Fruit fly (Drosophila melanogaster): ENCODE data around the gene clumsy.

The clumsy gene

dm6 chr2L:21245093-21245736 lies 38.9 kb downstream of the clumsy start (continued):
- TF ChIP-seq CG6792 (GFP tag; optimal IDR thresholded peaks at IDR 0.05) (no peak), Hr38 (GFP tag; optimal IDR thresholded peaks at IDR 0.05) (no peak), CG10631 (GFP tag; optimal IDR thresholded peaks at IDR 0.05) (no peak)

dm6 chr2L:21246687-21247086 lies 40.4 kb downstream of the clumsy start:
- TF ChIP-seq Eip75B (GFP tag; optimal IDR thresholded peaks at IDR 0.05) (no peak), Sox15 (GFP tag; optimal IDR thresholded peaks at IDR 0.05) (no peak), CG11762 (GFP tag; optimal IDR thresholded peaks at IDR 0.05; ENCODE audit: insufficient read depth) (no peak), fd59A (GFP tag; optimal IDR thresholded peaks at IDR 0.05) (no peak), CG15336 (GFP tag; IDR thresholded peaks at IDR 0.05) (peak; percentile 81), CG31627 (GFP tag; optimal IDR thresholded peaks at IDR 0.05) (no peak), Eip78C (GFP tag) (peak; percentile 71), CG6808 (GFP tag; optimal IDR thresholded peaks at IDR 0.05) (no peak), Sox102F (GFP tag; optimal IDR thresholded peaks at IDR 0.05) (no peak), spab (GFP tag; optimal IDR thresholded peaks at IDR 0.05) (no peak), CG8119 (GFP tag; IDR thresholded peaks at IDR 0.05) (peak; percentile 72), Met (GFP tag; optimal IDR thresholded peaks at IDR 0.05) (no peak), eg (GFP tag; IDR thresholded peaks at IDR 0.05) (peak; percentile 77), acj6 (GFP tag; optimal IDR thresholded peaks at IDR 0.05) (no peak), CG3032 (tag; optimal IDR thresholded peaks at IDR 0.05) (no peak), CG10631 (GFP tag; optimal IDR thresholded peaks at IDR 0.05) (peak; percentile 28), OdsH (GFP tag; optimal IDR thresholded peaks at IDR 0.05) (peak; percentile 44), CG6276 (GFP tag; optimal IDR thresholded peaks at IDR 0.05) (peak; percentile 69), fkh (GFP tag; optimal IDR thresholded peaks at IDR 0.05) (no peak), Blimp-1 (GFP tag; optimal IDR thresholded peaks at IDR 0.05) (no peak), achi (GFP tag; optimal IDR thresholded peaks at IDR 0.05) (peak; percentile 40), topi (GFP tag; optimal IDR thresholded peaks at IDR 0.05) (no peak), Sox14 (GFP tag; optimal IDR thresholded peaks at IDR 0.05) (peak; percentile 11), esn (GFP tag; optimal IDR thresholded peaks at IDR 0.05) (no peak), Gug (GFP tag; IDR thresholded peaks at IDR 0.05) (no peak), CG6792 (GFP tag; optimal IDR thresholded peaks at IDR 0.05) (no peak), CG10669 (GFP tag; optimal IDR thresholded peaks at IDR 0.05) (no peak), Smox (GFP tag; optimal IDR thresholded peaks at IDR 0.05) (no peak), CG11294 (GFP tag; IDR thresholded peaks at IDR 0.05) (no peak), CG6163 (GFP tag; IDR thresholded peaks at IDR 0.05) (peak; percentile 57; the same call in 1 of the 3 replicates), pdm3 (GFP tag; optimal IDR thresholded peaks at IDR 0.05) (peak; percentile 44), ss (GFP tag; optimal IDR thresholded peaks at IDR 0.05) (no peak), Ets96B (tag; optimal IDR thresholded peaks at IDR 0.05) (no peak), vri (GFP tag; optimal IDR thresholded peaks at IDR 0.05) (no peak), salr (GFP tag; optimal IDR thresholded peaks at IDR 0.05) (peak in 1 of 2 experiments; percentile 51), Hr4 (GFP tag; optimal IDR thresholded peaks at IDR 0.05) (peak; percentile 74), CG8632 (GFP tag; optimal IDR thresholded peaks at IDR 0.05) (no peak), svp (GFP tag) (no peak), CG4318 (GFP tag; optimal IDR thresholded peaks at IDR 0.05) (peak; percentile 37), CG11902 (GFP tag; optimal IDR thresholded peaks at IDR 0.05) (no peak), dac (GFP tag; optimal IDR thresholded peaks at IDR 0.05) (peak; percentile 23), Eip93F (GFP tag; optimal IDR thresholded peaks at IDR 0.05) (no peak), CG34406 (GFP tag; optimal IDR thresholded peaks at IDR 0.05) (no peak), CG3919 (GFP tag; optimal IDR thresholded peaks at IDR 0.05) (peak; percentile 28), fd85E (GFP tag; optimal IDR thresholded peaks at IDR 0.05) (no peak), Ets21C (GFP tag; optimal IDR thresholded peaks at IDR 0.05) (no peak), Lpt (GFP tag; optimal IDR thresholded peaks at IDR 0.05) (peak; percentile 56), net (GFP tag; optimal IDR thresholded peaks at IDR 0.05) (no peak), CG1621 (tag; optimal IDR thresholded peaks at IDR 0.05) (no peak)

Data from whole organism, prepupa.